Worm (Caenorhabditis elegans) whole organism, early embryonic: ENCODE results near the gene rab-35.

Experiments
- B0310.2 ChIP-seq: sonication (generic microtip); optimal IDR thresholded peaks from 2 replicates; lab custom pipeline; 2016; ENCODE audit warnings: mild to moderate bottlenecking, missing genetic modification characterization, missing compliant biosample characterization
- F13C5.2 ChIP-seq: sonication (generic microtip); optimal IDR thresholded peaks from 2 replicates; lab custom pipeline; 2017; ENCODE audit warnings: mild to moderate bottlenecking, missing genetic modification characterization, inconsistent platforms, missing compliant biosample characterization
- aly-1 ChIP-seq: sonication (generic microtip); optimal IDR thresholded peaks from 2 replicates; lab custom pipeline; 2016; ENCODE audit warnings: missing genetic modification characterization, missing compliant biosample characterization
- ama-1 ChIP-seq: fragments of 150-350 bp; optimal IDR thresholded peaks from 2 replicates; lab custom pipeline; 2014
- ceh-13 ChIP-seq: fragments of 200-800 bp; sonication (Bioruptor generic); optimal IDR thresholded peaks from 2 replicates; lab custom pipeline; 2018; ENCODE audit warnings: mild to moderate bottlenecking, missing genetic modification characterization, missing compliant biosample characterization
- ceh-36 ChIP-seq: sonication (generic microtip); optimal IDR thresholded peaks from 2 replicates; lab custom pipeline; 2016; ENCODE audit warnings: missing genetic modification characterization, inconsistent platforms, missing compliant biosample characterization
- ets-7 ChIP-seq: sonication (generic microtip); optimal IDR thresholded peaks from 2 replicates; lab custom pipeline; 2016; ENCODE audit warnings: missing genotype, missing genetic modification characterization, missing compliant biosample characterization
- flt-1 ChIP-seq: fragments of 200-800 bp; sonication (Bioruptor generic); IDR thresholded peaks from 2 replicates; pipeline ENCODE4 v1.3.6; 2022; ENCODE audit warnings: missing genetic modification characterization, missing compliant biosample characterization
- hmbx-1 ChIP-seq: sonication (generic microtip); optimal IDR thresholded peaks from 2 replicates; lab custom pipeline; 2016; ENCODE audit warnings: mild to moderate bottlenecking, missing genetic modification characterization, missing compliant biosample characterization
- hmg-4 ChIP-seq: fragments of 200-800 bp; sonication (Bioruptor generic); optimal IDR thresholded peaks from 2 replicates; lab custom pipeline; 2018; ENCODE audit warnings: mild to moderate bottlenecking, missing genetic modification characterization, missing compliant biosample characterization
- hnd-1 ChIP-seq: sonication (generic microtip); optimal IDR thresholded peaks from 2 replicates; lab custom pipeline; 2016; ENCODE audit warnings: missing genetic modification characterization, missing compliant biosample characterization
- pes-1 ChIP-seq: fragments of 200-800 bp; sonication (Bioruptor generic); IDR thresholded peaks from 2 replicates; pipeline ENCODE4 v1.3.6; 2022; ENCODE audit warnings: missing genetic modification reagents, missing genetic modification characterization, missing compliant biosample characterization
- scrt-1 ChIP-seq: fragments of 200-800 bp; sonication (Bioruptor generic); IDR thresholded peaks from 2 replicates; pipeline ENCODE4 v1.3.6; 2022; ENCODE audit warnings: missing genetic modification characterization, missing compliant biosample characterization
- sea-1 ChIP-seq: fragments of 200-800 bp; sonication (Bioruptor generic); conservative IDR thresholded peaks from 2 replicates; pipeline ENCODE4 v1.3.6; 2022; ENCODE audit warnings: missing genetic modification characterization, missing compliant biosample characterization
- tbx-11 ChIP-seq: fragments of 200-800 bp; sonication (Bioruptor generic); IDR thresholded peaks from 2 replicates; pipeline ENCODE4 v1.3.6; 2022; ENCODE audit warnings: missing genetic modification characterization, missing compliant biosample characterization
- tbx-37 ChIP-seq: fragments of 200-800 bp; sonication (Bioruptor generic); conservative IDR thresholded peaks from 2 replicates; pipeline ENCODE4 v1.3.6; 2022; ENCODE audit warnings: missing genetic modification reagents, missing genetic modification characterization, missing compliant biosample characterization
- tra-4 ChIP-seq: sonication (generic microtip); optimal IDR thresholded peaks from 2 replicates; lab custom pipeline; 2017; ENCODE audit warnings: missing genetic modification characterization, missing compliant biosample characterization

The rab-35 gene

ce11 chrIII:11317164-11317620 is 5.8 kb upstream of the rab-35 start, which contains the start of gene mcm-10:
TSS of gene mcm-10 (plus strand) at chrIII:11317570.
- peak; percentile 37 for TF ChIP-seq ceh-13 (GFP tag; lab: Kevin White, UChicago)
- no peak for TF ChIP-seq hmg-4
- peak; percentile 35 for TF ChIP-seq tra-4 (tag; lab: Kevin White, UChicago)
- peak; percentile 37 for TF ChIP-seq B0310.2
- peak; percentile 50; the same call in 1 of the 2 replicates for TF ChIP-seq tbx-37 (GFP tag; lab: Robert Waterston, UW)
- TF ChIP-seq pes-1 = peak; percentile 59
- TF ChIP-seq aly-1 = no peak
- peak; percentile 64 for TF ChIP-seq ets-7 (tag; lab: Kevin White, UChicago)
- TF ChIP-seq ceh-36 (tag; lab: Kevin White, UChicago) = no peak
- no peak for TF ChIP-seq scrt-1 (GFP tag; lab: Robert Waterston, UW)
- TF ChIP-seq hmbx-1 = no peak
- peak; percentile 36; the same call in 1 of the 2 replicates for TF ChIP-seq flt-1 (GFP tag; lab: Robert Waterston, UW)
- peak; percentile 15 for TF ChIP-seq hnd-1 (tag; lab: Kevin White, UChicago)
- TF ChIP-seq tbx-11 (GFP tag; lab: Robert Waterston, UW) = no peak
- TF ChIP-seq sea-1 (GFP tag; lab: Robert Waterston, UW) = no peak
- TF ChIP-seq F13C5.2 (tag; lab: Kevin White, UChicago) = peak; percentile 85
- TF ChIP-seq ama-1 (lab: Kevin White, UChicago) = no peak

- TF ChIP-seq tra-4 (tag; lab: Kevin White, UChicago) (no peak), ceh-13 (GFP tag; lab: Kevin White, UChicago) (no peak), tbx-11 (GFP tag; lab: Robert Waterston, UW) (0 out of 2 replicates have a peak, but pooled peaks have one; percentile 34), ceh-36 (tag; lab: Kevin White, UChicago) (no peak), sea-1 (GFP tag; lab: Robert Waterston, UW) (no peak), hmg-4 (no peak), tbx-37 (GFP tag; lab: Robert Waterston, UW) (peak; percentile 83), hnd-1 (tag; lab: Kevin White, UChicago) (no peak), hmbx-1 (no peak), pes-1 (peak; percentile 66), F13C5.2 (tag; lab: Kevin White, UChicago) (no peak), aly-1 (no peak), ets-7 (tag; lab: Kevin White, UChicago) (peak; percentile 15), scrt-1 (GFP tag; lab: Robert Waterston, UW) (0 out of 2 replicates have a peak, but pooled peaks have one; percentile 60), B0310.2 (no peak), flt-1 (GFP tag; lab: Robert Waterston, UW) (no peak), ama-1 (lab: Kevin White, UChicago) (no peak)
These were observed 20.8 kb downstream of the rab-35 start, which contains the start of the genes gly-9, mib-1 and smc-3 for ce11 chrIII:11290554-11290953. TSS of gene gly-9 (minus strand) at chrIII:11290580. TSS of gene mib-1 (minus strand) at chrIII:11290676. TSS of gene smc-3 (plus strand) at chrIII:11290904.

ce11 chrIII:11289876-11290275 is 21.5 kb downstream of the rab-35 start:
- TF ChIP-seq tbx-11 (GFP tag; lab: Robert Waterston, UW) = no peak
- TF ChIP-seq hnd-1 (tag; lab: Kevin White, UChicago) = no peak
- no peak for TF ChIP-seq ets-7 (tag; lab: Kevin White, UChicago)
- TF ChIP-seq hmg-4 = no peak
- no peak for TF ChIP-seq ama-1 (lab: Kevin White, UChicago)
- no peak for TF ChIP-seq sea-1 (GFP tag; lab: Robert Waterston, UW)
- no peak for TF ChIP-seq scrt-1 (GFP tag; lab: Robert Waterston, UW)
- no peak for TF ChIP-seq F13C5.2 (tag; lab: Kevin White, UChicago)
- TF ChIP-seq ceh-36 (tag; lab: Kevin White, UChicago) = no peak
- no peak for TF ChIP-seq tbx-37 (GFP tag; lab: Robert Waterston, UW)
- no peak for TF ChIP-seq flt-1 (GFP tag; lab: Robert Waterston, UW)
- no peak for TF ChIP-seq tra-4 (tag; lab: Kevin White, UChicago)
- TF ChIP-seq B0310.2 = no peak
- TF ChIP-seq pes-1 = no peak
- no peak for TF ChIP-seq aly-1
- TF ChIP-seq ceh-13 (GFP tag; lab: Kevin White, UChicago) = no peak

ce11 chrIII:11288295-11288694 is 23.1 kb downstream of the rab-35 start:
- TF ChIP-seq F13C5.2 (tag; lab: Kevin White, UChicago) (no peak), sea-1 (GFP tag; lab: Robert Waterston, UW) (no peak), aly-1 (no peak), ceh-36 (tag; lab: Kevin White, UChicago) (no peak)

ce11 chrIII:11287340-11287739 is 24.0 kb downstream of the rab-35 start:
- TF ChIP-seq flt-1 (GFP tag; lab: Robert Waterston, UW) = no peak
- TF ChIP-seq ceh-13 (GFP tag; lab: Kevin White, UChicago) = no peak
- TF ChIP-seq B0310.2 = no peak
- TF ChIP-seq ceh-36 (tag; lab: Kevin White, UChicago) = no peak
- no peak for TF ChIP-seq sea-1 (GFP tag; lab: Robert Waterston, UW)
- TF ChIP-seq hmbx-1 = no peak
- no peak for TF ChIP-seq tbx-11 (GFP tag; lab: Robert Waterston, UW)
- no peak for TF ChIP-seq hmg-4
- no peak for TF ChIP-seq aly-1
- TF ChIP-seq ets-7 (tag; lab: Kevin White, UChicago) = no peak

- TF ChIP-seq ets-7 (tag; lab: Kevin White, UChicago) (no peak), ceh-13 (GFP tag; lab: Kevin White, UChicago) (no peak), pes-1 (peak; percentile 63), hmg-4 (no peak), tbx-37 (GFP tag; lab: Robert Waterston, UW) (peak; percentile 64)
These were observed 25.3 kb downstream of the rab-35 start for ce11 chrIII:11286069-11286468.

ce11 chrIII:11283648-11284047 is 27.7 kb downstream of the rab-35 start:
- TF ChIP-seq hmg-4 (no peak), pes-1 (no peak), sea-1 (GFP tag; lab: Robert Waterston, UW) (no peak), ama-1 (lab: Kevin White, UChicago) (no peak), hmbx-1 (no peak), aly-1 (no peak), ets-7 (tag; lab: Kevin White, UChicago) (no peak), ceh-13 (GFP tag; lab: Kevin White, UChicago) (no peak), B0310.2 (no peak)
